Worm (Caenorhabditis elegans) whole organism, late embryonic: ENCODE results near the gene col-91.

Experiments used
- ama-1 ChIP-seq: fragments of 150-350 bp; optimal IDR thresholded peaks from 2 replicates; lab custom pipeline; 2014
- ceh-18 ChIP-seq: sonication (generic microtip); optimal IDR thresholded peaks from 2 replicates; lab custom pipeline; 2016; ENCODE audit warnings: missing genetic modification characterization, missing compliant biosample characterization
- ceh-24 ChIP-seq: sonication (generic microtip); optimal IDR thresholded peaks from 2 replicates; lab custom pipeline; 2016; ENCODE audit warnings: mild to moderate bottlenecking, missing genetic modification characterization, missing compliant biosample characterization
- elt-4 ChIP-seq: sonication (generic microtip); optimal IDR thresholded peaks from 2 replicates; lab custom pipeline; 2016; ENCODE audit warnings: missing genetic modification characterization, missing compliant biosample characterization
- ets-4 ChIP-seq: sonication (generic microtip); optimal IDR thresholded peaks from 2 replicates; lab custom pipeline; 2016; ENCODE audit warnings: missing genetic modification characterization, missing compliant biosample characterization
- hlh-13 ChIP-seq: fragments of 200-800 bp; sonication (Bioruptor generic); optimal IDR thresholded peaks from 2 replicates; lab custom pipeline; 2018; ENCODE audit warnings: mild to moderate bottlenecking, missing genetic modification characterization, missing compliant biosample characterization
- nfya-1 ChIP-seq: sonication (generic microtip); optimal IDR thresholded peaks from 2 replicates; lab custom pipeline; 2017; ENCODE audit warnings: missing genetic modification characterization, mild to moderate bottlenecking, missing compliant biosample characterization, antibody characterized with exemption, moderate library complexity
- pha-4 ChIP-seq: fragments of 150-350 bp; optimal IDR thresholded peaks from 2 replicates; lab custom pipeline; 2018; ENCODE audit warnings: missing biosample characterization, missing genetic modification reagents, missing genetic modification characterization
- pqm-1 ChIP-seq: sonication (generic microtip); optimal IDR thresholded peaks from 2 replicates; lab custom pipeline; 2016; ENCODE audit warnings: missing genetic modification characterization, missing compliant biosample characterization
- sox-2 ChIP-seq: fragments of 200-800 bp; sonication (Bioruptor generic); IDR thresholded peaks from 2 replicates; pipeline ENCODE4 v1.3.6; 2022; ENCODE audit warnings: missing genetic modification reagents, missing genetic modification characterization, missing compliant biosample characterization
- tbx-2 ChIP-seq: sonication (generic microtip); optimal IDR thresholded peaks from 2 replicates; lab custom pipeline; 2016; ENCODE audit warnings: missing genetic modification characterization, missing compliant biosample characterization

ce11 chrIII:8263377-8263776 is at the start of gene col-91:
- TF ChIP-seq tbx-2 (tag; lab: Kevin White, UChicago) = no peak
- no peak for TF ChIP-seq nfya-1 (tag; lab: Kevin White, UChicago)
- TF ChIP-seq pqm-1 = no peak
- TF ChIP-seq ceh-24 (tag; lab: Kevin White, UChicago) = no peak
- no peak for TF ChIP-seq ceh-18
- TF ChIP-seq sox-2 (GFP tag; lab: Robert Waterston, UW) = no peak
- TF ChIP-seq pha-4 = no peak
- no peak for TF ChIP-seq hlh-13 (GFP tag; lab: Kevin White, UChicago)
- TF ChIP-seq elt-4 (tag; lab: Kevin White, UChicago) = no peak
- no peak for TF ChIP-seq ama-1 (lab: Kevin White, UChicago)
- TF ChIP-seq ets-4 (tag; lab: Kevin White, UChicago) = no peak
